Fruit fly (Drosophila melanogaster): ENCODE measurements around the gene CG10657.

The CG10657 gene

dm6 chr3L:12523941-12524340 is 26.9 kb upstream of the CG10657 start, which contains the start of the genes ver and Gcn5 (continued):
- peak; percentile 85 for TF ChIP-seq D19B (GFP tag; optimal IDR thresholded peaks at IDR 0.05)
- TF ChIP-seq fd3F (GFP tag; optimal IDR thresholded peaks at IDR 0.05): peak; percentile 92
- peak; percentile 53 for TF ChIP-seq TFAM (GFP tag; optimal IDR thresholded peaks at IDR 0.05)
- peak; percentile 24 for TF ChIP-seq CG11398 (GFP tag; optimal IDR thresholded peaks at IDR 0.05)
- no peak for TF ChIP-seq abd-A (tag; optimal IDR thresholded peaks at IDR 0.05)
- TF ChIP-seq CkIIα-i1 (GFP tag; IDR thresholded peaks at IDR 0.05): no peak
- no peak for TF ChIP-seq D (optimal IDR thresholded peaks at IDR 0.05)
- TF ChIP-seq D (GFP tag; optimal IDR thresholded peaks at IDR 0.05): peak; percentile 84
- TF ChIP-seq CG11695 (GFP tag; IDR thresholded peaks at IDR 0.05): peak; percentile 92
- peak; percentile 85 for TF ChIP-seq CG11723 (GFP tag; optimal IDR thresholded peaks at IDR 0.05)
- TF ChIP-seq E2f2 (GFP tag; IDR thresholded peaks at IDR 0.05): peak; percentile 82
- TF ChIP-seq CG12155 (GFP tag; optimal IDR thresholded peaks at IDR 0.05): peak; percentile 89
- peak; percentile 82 for TF ChIP-seq nerfin-1 (tag; optimal IDR thresholded peaks at IDR 0.05)
- peak; percentile 95 for TF ChIP-seq Rfx (GFP tag; IDR thresholded peaks at IDR 0.05)
- TF ChIP-seq CG16813 (GFP tag; IDR thresholded peaks at IDR 0.05; ENCODE audit: partially characterized antibody): no peak
- TF ChIP-seq MTF-1 (GFP tag; optimal IDR thresholded peaks at IDR 0.05; ENCODE audit: borderline replicate concordance): peak; percentile 71
- no peak for TF ChIP-seq gsb-n (tag; optimal IDR thresholded peaks at IDR 0.05)
- TF ChIP-seq Neu2 (GFP tag; optimal IDR thresholded peaks at IDR 0.05; ENCODE audit: borderline replicate concordance): no peak
- TF ChIP-seq Hr51 (GFP tag; optimal IDR thresholded peaks at IDR 0.05): peak; percentile 81 to 94
- no peak for TF ChIP-seq lov (optimal IDR thresholded peaks at IDR 0.05)
- peak; percentile 90 for TF ChIP-seq lov (GFP tag; IDR thresholded peaks at IDR 0.05)
- peak; percentile 62 for TF ChIP-seq CG10431 (GFP tag; optimal IDR thresholded peaks at IDR 0.05)
- peak; percentile 74 for TF ChIP-seq salm (tag; optimal IDR thresholded peaks at IDR 0.05)
- peak; percentile 81 for TF ChIP-seq maf-S (GFP tag; optimal IDR thresholded peaks at IDR 0.05)
- TF ChIP-seq Elba2 (GFP tag; optimal IDR thresholded peaks at IDR 0.05): peak; percentile 21
- TF ChIP-seq NC2β (GFP tag; optimal IDR thresholded peaks at IDR 0.05): peak; percentile 72
- peak; percentile 95 for TF ChIP-seq CG32532 (GFP tag; IDR thresholded peaks at IDR 0.05)
- peak; percentile 71 for TF ChIP-seq crc (GFP tag; optimal IDR thresholded peaks at IDR 0.05)
- peak in 1 of 3 experiments; percentile 15 for TF ChIP-seq Stat92E (GFP tag; optimal IDR thresholded peaks at IDR 0.05)
- peak; percentile 90 for TF ChIP-seq unpg (GFP tag; optimal IDR thresholded peaks at IDR 0.05)
- peak; percentile 93 for TF ChIP-seq stc (GFP tag; IDR thresholded peaks at IDR 0.05)
- peak; percentile 81 for TF ChIP-seq Dad (GFP tag; optimal IDR thresholded peaks at IDR 0.05)
- peak; percentile 97 for TF ChIP-seq YL-1 (GFP tag; optimal IDR thresholded peaks at IDR 0.05)
- TF ChIP-seq Blimp-1 (GFP tag; optimal IDR thresholded peaks at IDR 0.05): peak; percentile 89
- TF ChIP-seq CG10979 (tag; optimal IDR thresholded peaks at IDR 0.05): peak; percentile 87
- TF ChIP-seq CG7271 (tag; optimal IDR thresholded peaks at IDR 0.05): peak; percentile 70
- TF ChIP-seq CG7963 (GFP tag; IDR thresholded peaks at IDR 0.05; ENCODE audit: partially characterized antibody): no peak
- peak; percentile 94 for TF ChIP-seq ken (GFP tag; IDR thresholded peaks at IDR 0.05)
- no peak for TF ChIP-seq fd102C (GFP tag; optimal IDR thresholded peaks at IDR 0.05)
- TF ChIP-seq tll (GFP tag; optimal IDR thresholded peaks at IDR 0.05): peak in 1 of 2 experiments; percentile 27
- peak; percentile 81 for TF ChIP-seq Taf1 (GFP tag; IDR thresholded peaks at IDR 0.05)
- peak; percentile 88 for TF ChIP-seq CG5953 (GFP tag; IDR thresholded peaks at IDR 0.05)
- TF ChIP-seq CG6654 (GFP tag; optimal IDR thresholded peaks at IDR 0.05): peak; percentile 75
- peak; percentile 95 for TF ChIP-seq CG10209 (GFP tag; optimal IDR thresholded peaks at IDR 0.05)
- peak; percentile 84 for TF ChIP-seq CG15696 (tag; optimal IDR thresholded peaks at IDR 0.05)
- TF ChIP-seq PHDP (tag; optimal IDR thresholded peaks at IDR 0.05): peak; percentile 94
- no peak for TF ChIP-seq nerfin-2 (GFP tag; IDR thresholded peaks at IDR 0.05; ENCODE audit: partially characterized antibody)
- no peak for TF ChIP-seq CG14965 (GFP tag; optimal IDR thresholded peaks at IDR 0.05; ENCODE audit: borderline replicate concordance)
- TF ChIP-seq Bteb2 (GFP tag; optimal IDR thresholded peaks at IDR 0.05): peak; percentile 85
- peak; percentile 71 for TF ChIP-seq bigmax (GFP tag; optimal IDR thresholded peaks at IDR 0.05)

Data from whole organism, embryonic.